Worm (Caenorhabditis elegans) whole organism, late embryonic: ENCODE data around the gene pbo-1.

ENCODE experiments used
- dmd-4 ChIP-seq: sonication (generic microtip); optimal IDR thresholded peaks from 2 replicates; lab custom pipeline; 2016; ENCODE audit warnings: borderline replicate concordance, missing genetic modification characterization, missing compliant biosample characterization
- nhr-11 ChIP-seq: fragments of 150-350 bp; optimal IDR thresholded peaks from 2 replicates; lab custom pipeline; 2014; ENCODE audit warnings: missing biosample characterization, missing genetic modification characterization
- pha-4 ChIP-seq: fragments of 150-350 bp; optimal IDR thresholded peaks from 2 replicates; lab custom pipeline; 2018; ENCODE audit warnings: missing biosample characterization, missing genetic modification reagents, missing genetic modification characterization

DNA sequence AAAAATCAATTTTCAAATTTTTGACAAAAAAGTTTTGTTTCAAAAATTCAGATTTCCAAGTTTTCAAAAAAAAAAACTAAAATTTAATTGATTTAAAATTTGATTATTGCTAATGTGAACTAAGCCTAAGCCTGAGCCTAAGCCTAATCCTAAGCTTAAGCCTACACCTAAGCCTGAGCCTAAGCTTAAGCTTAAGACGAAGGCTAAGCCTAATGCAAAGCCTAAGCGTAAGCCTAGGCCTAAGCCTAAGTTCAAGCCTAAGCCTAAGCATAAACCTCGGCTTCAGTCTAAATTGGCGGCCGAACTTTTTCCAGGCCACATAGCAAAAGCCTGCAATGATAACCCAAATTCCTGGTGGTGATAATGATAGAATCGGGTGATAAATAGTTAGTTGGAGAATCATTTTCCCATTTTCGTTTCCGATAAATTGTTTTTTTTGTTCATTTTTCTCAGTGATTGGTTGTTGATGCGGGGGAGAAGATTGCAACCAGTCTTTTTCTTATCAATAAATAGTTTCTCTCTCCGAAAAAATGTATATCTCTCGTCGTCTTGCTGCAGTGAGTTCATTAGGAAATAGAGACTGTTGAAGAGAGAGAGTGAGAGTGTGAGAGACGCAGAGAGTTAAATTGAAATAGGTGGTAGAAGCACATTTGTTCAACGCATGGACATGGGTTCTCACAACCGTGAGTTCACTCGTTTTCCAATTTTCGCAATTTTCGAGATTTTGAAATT is 38.9 kb downstream of the pbo-1 start:
- TF ChIP-seq pha-4 = no peak
- no peak for TF ChIP-seq nhr-11
- no peak for TF ChIP-seq dmd-4
